Fruit fly (Drosophila melanogaster) whole organism, wandering third instar larva: Measurements from ENCODE around the gene CG10907.

Experiments used
- Dfd ChIP-seq: fragments of >200 bp; optimal IDR thresholded peaks from 2 replicates; lab custom pipeline; 2017; ENCODE audit warnings: missing biosample characterization, missing genetic modification characterization
- Hr78 ChIP-seq: fragments of >200 bp; optimal IDR thresholded peaks from 2 replicates; lab custom pipeline; 2017; ENCODE audit warnings: missing biosample characterization, missing genetic modification characterization
- Myc ChIP-seq: fragments of >200 bp; optimal IDR thresholded peaks from 2 replicates; lab custom pipeline; 2017
- OdsH ChIP-seq: fragments of 200-800 bp; sonication (Bioruptor generic); optimal IDR thresholded peaks from 2 replicates; lab custom pipeline; 2016; ENCODE audit warnings: missing biosample characterization, mild to moderate bottlenecking, missing genetic modification characterization
- Rel ChIP-seq, 2 experiments: fragments of 200-800 bp; sonication (Bioruptor generic) in 1 of 2; optimal IDR thresholded peaks; 2 replicates in 1 of 2; 3 replicates in 1 of 2; lab custom pipeline; 2016 to 2019; ENCODE audit warnings: mild to moderate bottlenecking in 2 of 2, missing biosample characterization in 2 of 2, missing genetic modification characterization in 2 of 2, moderate library complexity in 1 of 2
- brk ChIP-seq: fragments of 200-800 bp; sonication (Bioruptor generic); optimal IDR thresholded peaks from 2 replicates; lab custom pipeline; 2016; ENCODE audit warnings: missing biosample characterization, mild to moderate bottlenecking, missing genetic modification characterization
- ey ChIP-seq: fragments of 200-800 bp; sonication (Bioruptor generic); optimal IDR thresholded peaks from 2 replicates; lab custom pipeline; 2016; ENCODE audit warnings: missing biosample characterization, missing genetic modification characterization
- fru ChIP-seq: fragments of 200-800 bp; sonication (Bioruptor generic); optimal IDR thresholded peaks from 3 replicates; lab custom pipeline; 2016; ENCODE audit warnings: missing biosample characterization, mild to moderate bottlenecking, missing genetic modification characterization
- h ChIP-seq: fragments of 200-800 bp; sonication (Bioruptor generic); optimal IDR thresholded peaks from 3 replicates; lab custom pipeline; 2016; ENCODE audit warnings: missing biosample characterization, mild to moderate bottlenecking, missing genetic modification characterization
- lola ChIP-seq: fragments of >200 bp; optimal IDR thresholded peaks from 2 replicates; lab custom pipeline; 2017; ENCODE audit warnings: missing biosample characterization, missing genetic modification characterization
- pan ChIP-seq: fragments of >200 bp; optimal IDR thresholded peaks from 2 replicates; lab custom pipeline; 2017
- psq ChIP-seq: fragments of 200-800 bp; sonication (Bioruptor generic); optimal IDR thresholded peaks from 3 replicates; lab custom pipeline; 2017; ENCODE audit warnings: missing biosample characterization, mild to moderate bottlenecking, missing genetic modification characterization, moderate library complexity
- tai ChIP-seq: sonication (Bioruptor generic); optimal IDR thresholded peaks from 2 replicates; lab custom pipeline; 2016; ENCODE audit warnings: missing biosample characterization, missing genetic modification characterization

dm6 chr3L:11822446-11823334, 29.4 kb downstream of the CG10907 start, which contains the start of gene RpL10Ab:
- peak; percentile 45 for TF ChIP-seq psq (GFP tag; lab: Kevin White, UChicago)
- peak; percentile 65 for TF ChIP-seq Myc (lab: Kevin White, UChicago)
- no peak for TF ChIP-seq fru (GFP tag; lab: Kevin White, UChicago)
- TF ChIP-seq pan (lab: Kevin White, UChicago): no peak
- TF ChIP-seq Dfd (GFP tag; lab: Kevin White, UChicago): no peak
- TF ChIP-seq ey (GFP tag; lab: Kevin White, UChicago): no peak
- TF ChIP-seq Hr78 (GFP tag; lab: Kevin White, UChicago): no peak
- TF ChIP-seq lola: no peak
- no peak for TF ChIP-seq tai (GFP tag; lab: Kevin White, UChicago)
- peak; percentile 67 for TF ChIP-seq h (GFP tag; lab: Kevin White, UChicago)
- TF ChIP-seq brk (GFP tag; lab: Kevin White, UChicago): no peak
- TF ChIP-seq Rel (GFP tag; optimal IDR thresholded peaks at IDR 0.05; lab: Kevin White, UChicago): no peak
- TF ChIP-seq Rel (tag; optimal IDR thresholded peaks at IDR 0.05; lab: Kevin White, UChicago): peak; percentile 16
- peak; percentile 5 for TF ChIP-seq OdsH (GFP tag; lab: Kevin White, UChicago)
